Worm (Caenorhabditis elegans) whole organism, mixed stage, embryonic: Measurements from ENCODE around the gene znf-474.

ENCODE experiments used
- blmp-1 ChIP-seq: fragments of 150-350 bp; optimal IDR thresholded peaks from 2 replicates; lab custom pipeline; 2014; ENCODE audit warnings: missing biosample characterization, missing genetic modification characterization
- ces-1 ChIP-seq: fragments of 150-350 bp; optimal IDR thresholded peaks from 2 replicates; lab custom pipeline; 2014; ENCODE audit warnings: missing biosample characterization, missing genetic modification reagents, missing genetic modification characterization
- cnd-1 ChIP-seq: fragments of 200-800 bp; sonication (Bioruptor generic); optimal IDR thresholded peaks from 2 replicates; lab custom pipeline; 2018; ENCODE audit warnings: mild to moderate bottlenecking, missing genetic modification characterization, missing compliant biosample characterization
- elt-1 ChIP-seq: sonication (generic microtip); optimal IDR thresholded peaks from 2 replicates; lab custom pipeline; 2017; ENCODE audit warnings: missing genetic modification characterization, mild to moderate bottlenecking, missing compliant biosample characterization, antibody characterized with exemption, moderate library complexity, borderline replicate concordance; ENCODE audit not compliant: insufficient read depth
- elt-3 ChIP-seq: fragments of 150-350 bp; optimal IDR thresholded peaks from 2 replicates; lab custom pipeline; 2014; ENCODE audit warnings: missing biosample characterization, missing genetic modification characterization
- nhr-237 ChIP-seq: fragments of 150-350 bp; optimal IDR thresholded peaks from 2 replicates; lab custom pipeline; 2014; ENCODE audit warnings: missing biosample characterization, missing genetic modification characterization
- nhr-28 ChIP-seq: fragments of 150-350 bp; optimal IDR thresholded peaks from 2 replicates; lab custom pipeline; 2014; ENCODE audit warnings: missing biosample characterization, missing genetic modification characterization
- pha-4 ChIP-seq: fragments of 150-350 bp; optimal IDR thresholded peaks from 2 replicates; lab custom pipeline; 2018; ENCODE audit warnings: missing biosample characterization, missing genetic modification reagents, missing genetic modification characterization
- sem-2 ChIP-seq: fragments of 200-800 bp; sonication (Bioruptor generic); optimal IDR thresholded peaks from 2 replicates; lab custom pipeline; 2018; ENCODE audit warnings: mild to moderate bottlenecking, missing genetic modification characterization, missing compliant biosample characterization
- sptf-1 ChIP-seq: sonication (generic microtip); optimal IDR thresholded peaks from 2 replicates; lab custom pipeline; 2017; ENCODE audit warnings: mild to moderate bottlenecking, missing genetic modification characterization, moderate library complexity, missing compliant biosample characterization
- unc-62 ChIP-seq: fragments of 150-350 bp; optimal IDR thresholded peaks from 2 replicates; lab custom pipeline; 2014; ENCODE audit warnings: missing biosample characterization, missing genetic modification reagents, missing genetic modification characterization
- ztf-11 ChIP-seq: fragments of 150-350 bp; optimal IDR thresholded peaks from 2 replicates; lab custom pipeline; 2014; ENCODE audit warnings: missing biosample characterization, missing genetic modification characterization

DNA sequence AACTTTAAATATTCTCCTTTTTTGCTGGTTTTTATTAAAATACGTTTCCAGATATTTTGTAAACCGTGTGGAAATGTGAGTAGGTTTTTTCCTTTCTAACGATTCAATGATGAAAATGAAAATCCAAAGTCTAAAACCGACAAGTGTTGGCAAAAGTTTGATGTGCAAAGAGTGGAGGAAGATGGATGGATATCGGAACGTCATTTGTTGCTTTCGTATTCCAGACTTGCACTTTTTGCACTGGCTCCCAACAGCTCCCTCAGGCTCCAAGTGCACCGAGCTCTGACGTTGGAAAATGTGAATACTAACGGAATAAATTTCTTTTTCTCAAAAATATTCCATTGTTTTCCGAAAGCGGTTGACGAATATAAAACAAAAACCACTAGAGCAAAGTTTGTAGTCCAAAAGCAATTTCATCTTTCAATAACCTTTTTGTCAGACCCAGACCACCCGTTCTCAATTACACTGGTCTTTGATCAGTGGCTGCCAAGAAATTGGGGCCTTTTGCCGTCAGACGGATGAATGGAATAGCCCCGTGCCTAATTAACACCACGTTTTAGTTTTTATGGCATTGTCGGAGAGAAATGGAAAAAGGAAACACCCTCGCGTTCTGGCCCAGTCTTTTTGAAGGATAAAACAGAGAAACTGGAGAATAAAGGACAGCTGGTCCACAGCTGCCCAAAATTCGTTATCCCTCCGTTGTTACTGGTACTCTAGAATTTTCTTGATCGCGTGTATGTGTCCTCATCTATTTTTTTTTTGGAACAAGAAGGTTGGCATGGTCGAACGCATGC lies 33.2 kb downstream of the znf-474 start:
- TF ChIP-seq ces-1 (GFP tag; lab: Kevin White, UChicago) = peak; percentile 63
- no peak for TF ChIP-seq elt-3 (tag; lab: Kevin White, UChicago)
- peak; percentile 58 for TF ChIP-seq cnd-1 (tag; lab: Kevin White, UChicago)
- TF ChIP-seq nhr-237 = no peak
- TF ChIP-seq pha-4 (tag; lab: Kevin White, UChicago) = no peak
- TF ChIP-seq ztf-11 (tag; lab: Kevin White, UChicago) = no peak
- TF ChIP-seq sem-2 (GFP tag; lab: Kevin White, UChicago) = no peak
- TF ChIP-seq blmp-1 (tag; lab: Kevin White, UChicago) = no peak
- TF ChIP-seq elt-1 (tag; lab: Kevin White, UChicago) = no peak
- TF ChIP-seq nhr-28 (tag; lab: Kevin White, UChicago) = no peak
- TF ChIP-seq unc-62 (GFP tag; lab: Kevin White, UChicago) = no peak
- TF ChIP-seq sptf-1 (tag; lab: Kevin White, UChicago) = no peak
